Worm (Caenorhabditis elegans): Measurements from ENCODE around the gene C06B3.16.

DNA sequence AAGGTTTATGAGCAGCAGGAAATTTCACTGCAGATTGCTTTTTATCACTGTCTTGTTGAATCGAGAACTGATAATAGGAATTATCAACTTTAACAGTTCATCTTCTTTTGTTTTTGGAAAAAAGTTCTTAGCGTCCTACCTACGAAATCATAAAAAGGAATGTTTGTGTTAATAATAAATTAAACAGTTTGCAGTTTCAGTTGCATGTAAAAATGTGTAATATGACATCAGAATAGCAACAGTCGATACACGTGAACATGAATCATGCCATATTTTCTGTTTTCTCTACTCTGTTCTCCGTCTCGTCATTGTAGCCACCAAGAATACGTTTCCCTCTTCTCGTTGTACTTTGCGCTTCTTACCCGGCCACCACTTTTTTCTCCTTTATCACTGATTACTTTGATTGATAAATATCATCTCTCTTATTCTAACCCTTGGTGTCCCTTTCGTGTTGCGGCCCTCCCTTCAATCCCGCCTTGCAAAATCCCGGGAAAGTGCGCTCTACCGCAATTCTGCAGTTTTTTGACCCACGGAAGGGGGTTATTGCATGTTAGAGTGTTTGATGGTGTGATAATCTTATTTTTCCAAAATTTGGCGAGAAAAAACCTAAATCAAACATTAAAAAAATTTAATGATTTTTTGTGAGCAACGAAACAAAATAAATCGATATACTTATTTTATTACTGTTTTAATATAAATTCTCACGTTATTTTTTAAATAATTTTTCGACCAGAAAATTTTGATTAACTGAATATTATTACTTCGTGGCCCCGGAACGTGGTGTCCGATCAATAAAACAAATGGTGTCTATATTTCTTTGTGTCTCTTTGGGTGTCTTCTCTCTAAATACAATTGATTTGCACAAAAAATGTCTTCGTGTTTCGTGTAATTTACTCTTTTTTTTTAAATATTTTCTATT, 38.6 kb upstream of the C06B3.16 start, which contains the start of gene sptl-3:
- TF ChIP-seq tra-4 (tag; optimal IDR thresholded peaks at IDR 0.05) = no peak
- TF ChIP-seq sea-1 (GFP tag; conservative IDR thresholded peaks at IDR 0.05) = no peak
- TF ChIP-seq ceh-13 (GFP tag; optimal IDR thresholded peaks at IDR 0.05) = no peak
- TF ChIP-seq F13C5.2 (tag; optimal IDR thresholded peaks at IDR 0.05) = no peak
- no peak for TF ChIP-seq tbx-11 (GFP tag; IDR thresholded peaks at IDR 0.05)
- no peak for TF ChIP-seq aly-1 (tag; optimal IDR thresholded peaks at IDR 0.05)
- TF ChIP-seq ets-7 (tag; optimal IDR thresholded peaks at IDR 0.05) = no peak

Data from whole organism, early embryonic.